Worm (Caenorhabditis elegans) whole organism, L2 larva: ENCODE results near the gene R07E5.15.
A peak's percentile ranks its signal among the peaks of the same experiment; 100 is the strongest.
"Not testable (repeated sequence)": the region's sequence is repeated elsewhere in the genome, so short reads cannot be mapped to it uniquely, and the experiment has no call there.

Experiments used
- elt-3 ChIP-seq: sonication (generic microtip); optimal IDR thresholded peaks from 2 replicates; lab custom pipeline; 2017; ENCODE audit warnings: missing biosample characterization, missing genetic modification characterization
- fos-1 ChIP-seq: fragments of 150-350 bp; optimal IDR thresholded peaks from 2 replicates; lab custom pipeline; 2014; ENCODE audit warnings: missing biosample characterization, missing genetic modification characterization
- nhr-25 ChIP-seq: fragments of 150-350 bp; sonication (generic microtip); optimal IDR thresholded peaks from 3 replicates; lab custom pipeline; 2014; ENCODE audit warnings: missing biosample characterization, missing genetic modification characterization
- sma-3 ChIP-seq: sonication (generic microtip); optimal IDR thresholded peaks from 2 replicates; lab custom pipeline; 2016; ENCODE audit warnings: missing genetic modification reagents, missing genetic modification characterization, missing compliant biosample characterization
- unc-39 ChIP-seq: fragments of 150-350 bp; optimal IDR thresholded peaks from 2 replicates; lab custom pipeline; 2014; ENCODE audit warnings: missing biosample characterization, missing genetic modification characterization

DNA sequence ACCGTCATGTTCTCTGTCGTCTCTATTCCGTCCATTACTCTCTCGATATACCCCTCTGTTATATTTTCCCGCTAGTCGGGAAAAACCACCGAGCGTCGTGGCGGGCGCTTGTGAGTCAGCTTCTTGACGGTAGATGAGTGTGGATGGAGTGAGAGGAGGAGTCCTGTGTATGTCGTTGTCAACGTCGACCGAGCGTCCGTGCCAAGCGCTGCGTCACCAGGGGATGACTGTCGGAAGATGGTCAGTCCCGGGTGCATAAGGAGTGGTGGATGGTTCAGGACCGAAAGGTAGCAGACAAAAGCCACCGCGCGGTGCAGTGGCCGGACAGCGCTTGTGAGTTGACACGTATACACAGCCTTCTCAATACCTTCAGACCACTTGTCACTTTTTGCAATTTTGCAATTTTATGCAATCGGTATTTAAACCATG is 31.8 kb upstream of the R07E5.15 start:
- TF ChIP-seq fos-1 (tag; lab: Kevin White, UChicago) (peak; percentile 64), sma-3 (GFP tag; lab: Kevin White, UChicago) (peak; percentile 45)
- TF ChIP-seq nhr-25, unc-39, elt-3 (tag; lab: Kevin White, UChicago): not testable (repeated sequence)
